Worm (Caenorhabditis elegans) whole organism, midembryonic: ENCODE results near the gene fbxb-95.
"Not testable (repeated sequence)": the region's sequence is repeated elsewhere in the genome, so short reads cannot be mapped to it uniquely, and the experiment has no call there.

Experiments
- T22C8.4 ChIP-seq: fragments of 200-800 bp; sonication (Bioruptor generic); IDR thresholded peaks from 2 replicates; pipeline ENCODE4 v1.3.6; 2022; ENCODE audit warnings: missing genetic modification characterization, missing compliant biosample characterization
- cog-1 ChIP-seq: sonication (generic microtip); optimal IDR thresholded peaks from 2 replicates; lab custom pipeline; 2016; ENCODE audit warnings: missing genetic modification characterization, missing compliant biosample characterization
- flt-1 ChIP-seq: fragments of 200-800 bp; sonication (Bioruptor generic); IDR thresholded peaks from 2 replicates; pipeline ENCODE4 v1.3.6; 2022; ENCODE audit warnings: missing genetic modification characterization, missing compliant biosample characterization
- klf-2 ChIP-seq: fragments of 200-800 bp; sonication (Bioruptor generic); conservative IDR thresholded peaks from 2 replicates; pipeline ENCODE4 v1.3.6; 2022; ENCODE audit warnings: missing genetic modification reagents, missing genetic modification characterization, missing compliant biosample characterization
- med-1 ChIP-seq: sonication (generic microtip); optimal IDR thresholded peaks from 2 replicates; lab custom pipeline; 2017; ENCODE audit warnings: missing genetic modification characterization, mild to moderate bottlenecking, missing compliant biosample characterization, antibody characterized with exemption, missing genetic modification reagents; ENCODE audit not compliant: insufficient read depth
- ref-1 ChIP-seq: fragments of 200-800 bp; sonication (Bioruptor generic); conservative IDR thresholded peaks from 2 replicates; pipeline ENCODE4 v1.3.6; 2022; ENCODE audit warnings: missing genetic modification reagents, missing genetic modification characterization, missing compliant biosample characterization
- tab-1 ChIP-seq: fragments of 200-800 bp; sonication (Bioruptor generic); IDR thresholded peaks from 2 replicates; pipeline ENCODE4 v1.3.6; 2022; ENCODE audit warnings: missing genetic modification characterization, missing compliant biosample characterization
- ztf-23 ChIP-seq: fragments of 200-800 bp; sonication (Bioruptor generic); IDR thresholded peaks from 2 replicates; pipeline ENCODE4 v1.3.6; 2022; ENCODE audit warnings: missing genetic modification reagents, missing genetic modification characterization, missing compliant biosample characterization
- ztf-29 ChIP-seq: fragments of 200-800 bp; sonication (Bioruptor generic); IDR thresholded peaks from 2 replicates; pipeline ENCODE4 v1.3.6; 2022; ENCODE audit warnings: missing genetic modification reagents, missing genetic modification characterization, missing compliant biosample characterization

The fbxb-95 gene

DNA sequence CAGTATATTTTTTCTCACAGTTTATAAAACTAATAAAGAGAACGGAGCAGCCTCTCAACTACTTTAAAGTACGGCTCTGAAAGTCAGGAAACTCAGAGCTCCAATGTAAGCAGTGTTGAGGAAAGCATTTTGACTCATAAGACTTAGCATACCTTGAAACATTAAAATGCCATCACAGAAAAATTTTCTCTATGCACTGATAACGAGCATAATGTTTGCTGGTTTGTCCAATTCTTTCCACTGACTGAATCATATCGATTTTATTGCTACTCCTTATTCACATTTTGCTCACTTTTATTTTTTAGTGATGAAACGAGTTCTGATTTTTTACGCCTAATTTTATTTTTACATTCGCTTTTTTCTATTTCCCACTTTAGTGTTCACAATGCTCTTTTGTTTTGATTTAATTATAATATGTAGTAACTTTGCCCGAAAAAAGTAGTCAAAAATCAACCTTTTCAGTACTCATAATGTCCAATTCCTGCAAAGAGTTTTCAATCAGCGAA lies 22.3 kb upstream of the fbxb-95 start, which contains the start of gene math-39:
TSS of gene math-39 (plus strand) at position 456 of the 506 bp plus-strand sequence.
- TF ChIP-seq T22C8.4 (GFP tag; lab: Robert Waterston, UW) (no peak), med-1 (GFP tag; lab: Kevin White, UChicago) (no peak)

DNA sequence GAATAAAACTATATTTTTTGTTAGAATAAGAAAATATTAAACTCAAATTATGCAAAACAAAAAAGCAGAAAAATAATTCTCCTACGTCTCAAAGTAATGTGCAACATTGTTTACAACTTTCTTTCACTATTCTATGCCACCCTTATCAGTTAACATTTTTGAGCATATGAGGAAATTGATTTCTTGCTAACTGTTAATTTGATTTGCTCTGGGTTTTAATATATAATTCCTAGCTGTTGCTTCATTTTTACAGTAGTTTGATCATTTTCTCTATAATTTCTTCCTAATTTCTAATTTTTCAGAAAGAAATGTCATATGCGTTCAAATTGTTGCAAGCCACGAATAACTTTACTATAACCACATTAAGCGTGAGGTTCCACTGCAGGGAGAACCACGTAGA lies 18.0 kb upstream of the fbxb-95 start, which contains the start of gene T08E11.1:
TSS of gene T08E11.1 (plus strand) at position 301 of the 400 bp plus-strand sequence.
- TF ChIP-seq ztf-23 (no peak), T22C8.4 (GFP tag; lab: Robert Waterston, UW) (no peak), flt-1 (no peak), ref-1 (no peak), ztf-29 (GFP tag; lab: Robert Waterston, UW) (no peak)

DNA sequence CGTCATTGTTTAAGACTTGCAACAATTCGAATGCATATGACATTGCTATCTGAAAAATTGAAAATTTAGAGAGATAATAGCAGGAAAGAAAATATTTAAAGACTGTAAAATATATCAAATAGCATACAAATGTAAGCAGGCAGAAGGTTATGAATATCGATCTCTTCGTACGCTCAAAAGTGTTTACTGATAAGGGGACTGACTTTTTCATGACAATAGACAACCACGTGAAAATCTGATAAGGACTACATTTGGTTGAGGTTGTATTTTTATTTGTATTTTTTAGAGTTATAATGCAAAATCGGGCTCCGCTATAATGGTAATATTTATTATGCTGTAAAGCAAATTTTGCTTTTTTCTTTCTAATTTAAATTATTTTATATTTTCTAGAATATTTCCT lies 11.3 kb upstream of the fbxb-95 start, which contains the start of the genes C52E2.5 and C52E2.4:
TSS of gene C52E2.5 (minus strand) at position 43 of the 400 bp plus-strand sequence.
TSS of gene C52E2.4 (plus strand) at position 252 of the 400 bp plus-strand sequence.
- no peak for TF ChIP-seq tab-1 (GFP tag; lab: Robert Waterston, UW)
- no peak for TF ChIP-seq flt-1
- TF ChIP-seq ztf-23, result no peak
- TF ChIP-seq ref-1, result no peak
- TF ChIP-seq cog-1, result no peak
- no peak for TF ChIP-seq med-1 (GFP tag; lab: Kevin White, UChicago)
- TF ChIP-seq klf-2 (GFP tag; lab: Robert Waterston, UW), result no peak
- no peak for TF ChIP-seq T22C8.4 (GFP tag; lab: Robert Waterston, UW)
- TF ChIP-seq ztf-29 (GFP tag; lab: Robert Waterston, UW), result no peak

DNA sequence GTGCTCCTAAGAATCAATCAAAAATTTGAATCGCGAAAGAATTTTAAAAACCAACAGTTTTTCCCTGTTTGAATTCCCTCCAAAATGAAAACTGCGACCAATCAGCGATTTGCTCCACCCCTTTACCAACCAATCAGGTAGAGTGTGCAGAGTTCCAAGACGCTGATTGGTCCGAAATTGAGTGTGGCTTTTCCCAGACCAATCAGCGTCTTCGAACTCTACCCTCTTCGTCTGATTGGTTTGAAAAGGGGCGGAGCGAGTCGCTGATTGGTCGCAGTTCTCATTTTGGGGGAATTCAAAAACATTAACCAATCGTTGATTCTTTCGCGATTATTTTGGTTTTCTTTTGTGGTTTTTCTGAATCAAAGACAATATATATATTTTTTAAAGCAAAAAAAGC lies 9.6 kb upstream of the fbxb-95 start:
- TF ChIP-seq ztf-29 (GFP tag; lab: Robert Waterston, UW), result no peak
- TF ChIP-seq klf-2 (GFP tag; lab: Robert Waterston, UW), result no peak
- TF ChIP-seq tab-1 (GFP tag; lab: Robert Waterston, UW), result no peak
- TF ChIP-seq med-1 (GFP tag; lab: Kevin White, UChicago), result no peak
- no peak for TF ChIP-seq ztf-23
- no peak for TF ChIP-seq T22C8.4 (GFP tag; lab: Robert Waterston, UW)
- TF ChIP-seq flt-1, result no peak
- no peak for TF ChIP-seq cog-1

DNA sequence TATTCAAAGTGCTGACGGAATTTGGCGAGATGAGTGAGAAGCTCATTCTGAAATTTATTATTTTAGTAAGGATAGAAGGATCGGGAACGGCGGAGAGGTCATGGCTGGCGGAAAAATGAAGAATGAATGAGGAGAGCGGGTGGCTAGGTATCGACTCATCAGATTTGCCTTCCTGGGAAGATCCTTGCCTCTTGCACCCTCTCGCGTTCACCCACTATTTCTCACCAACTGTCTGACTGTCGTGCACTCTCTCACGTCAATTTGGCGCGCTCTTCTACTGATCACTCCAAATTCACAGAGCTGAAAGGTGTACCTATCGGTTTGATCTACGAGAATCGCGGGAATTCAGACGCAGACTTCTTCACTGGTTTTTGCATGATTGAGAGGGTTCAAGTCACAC lies 6.1 kb upstream of the fbxb-95 start, which contains the start of gene fbxb-97:
TSS of gene fbxb-97 (minus strand) at position 53 of the 400 bp plus-strand sequence.
- TF ChIP-seq ztf-23, result no peak
- no peak for TF ChIP-seq flt-1
- TF ChIP-seq med-1 (GFP tag; lab: Kevin White, UChicago), result no peak

DNA sequence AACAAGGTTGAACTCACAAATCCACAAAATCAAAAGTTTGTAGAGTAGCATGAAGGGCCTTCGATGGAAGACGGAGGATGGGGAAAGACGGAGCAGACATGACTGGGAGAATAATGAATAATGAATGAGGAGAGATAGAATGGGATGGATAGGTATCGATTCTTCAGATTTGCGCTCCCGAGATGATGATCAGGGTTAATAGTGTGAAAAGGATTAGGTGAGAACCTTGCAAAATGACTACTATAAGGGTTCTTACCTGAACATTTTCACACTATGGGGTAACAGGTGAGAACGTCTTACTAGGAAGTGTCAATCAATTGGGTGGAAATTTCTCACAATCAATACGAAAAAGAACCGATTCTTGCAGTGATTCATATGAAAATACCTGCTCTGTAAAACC lies 3.9 kb upstream of the fbxb-95 start, which contains the start of gene fbxb-96:
TSS of gene fbxb-96 (minus strand) at position 101 of the 400 bp plus-strand sequence.
- TF ChIP-seq tab-1 (GFP tag; lab: Robert Waterston, UW) (no peak), med-1 (GFP tag; lab: Kevin White, UChicago) (no peak), ztf-23 (no peak), klf-2 (GFP tag; lab: Robert Waterston, UW) (no peak), ref-1 (no peak), flt-1 (no peak), T22C8.4 (GFP tag; lab: Robert Waterston, UW) (no peak), cog-1 (no peak), ztf-29 (GFP tag; lab: Robert Waterston, UW) (no peak)

DNA sequence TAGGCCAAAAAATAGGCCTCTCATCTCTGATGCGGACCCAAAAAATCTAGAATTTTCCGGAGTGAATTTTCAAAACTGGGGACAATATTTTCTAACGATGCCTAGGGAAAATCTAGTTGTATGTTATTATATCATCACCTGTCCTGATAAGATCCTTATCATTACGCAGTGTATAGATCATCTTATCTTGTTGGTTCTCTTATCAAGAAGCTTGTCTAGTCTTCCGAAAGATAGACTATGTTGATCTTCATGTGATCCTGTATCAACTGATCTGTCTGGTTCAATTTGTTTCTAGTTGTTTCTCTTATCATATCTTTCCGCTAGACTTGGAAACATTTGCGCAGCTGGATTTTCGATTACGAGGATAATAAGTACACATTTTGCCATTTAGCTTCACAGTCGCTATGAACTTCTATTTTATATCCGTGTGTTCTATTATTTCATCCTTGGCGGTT lies 3.3 kb upstream of the fbxb-95 start, which contains the start of gene C52E2.3:
TSS of gene C52E2.3 (plus strand) at position 405 of the 455 bp plus-strand sequence.
- no peak for TF ChIP-seq flt-1
- no peak for TF ChIP-seq T22C8.4 (GFP tag; lab: Robert Waterston, UW)
- no peak for TF ChIP-seq tab-1 (GFP tag; lab: Robert Waterston, UW)
- no peak for TF ChIP-seq ref-1
- TF ChIP-seq klf-2 (GFP tag; lab: Robert Waterston, UW), result no peak
- TF ChIP-seq med-1 (GFP tag; lab: Kevin White, UChicago), result no peak
- no peak for TF ChIP-seq cog-1
- no peak for TF ChIP-seq ztf-23
- no peak for TF ChIP-seq ztf-29 (GFP tag; lab: Robert Waterston, UW)

DNA sequence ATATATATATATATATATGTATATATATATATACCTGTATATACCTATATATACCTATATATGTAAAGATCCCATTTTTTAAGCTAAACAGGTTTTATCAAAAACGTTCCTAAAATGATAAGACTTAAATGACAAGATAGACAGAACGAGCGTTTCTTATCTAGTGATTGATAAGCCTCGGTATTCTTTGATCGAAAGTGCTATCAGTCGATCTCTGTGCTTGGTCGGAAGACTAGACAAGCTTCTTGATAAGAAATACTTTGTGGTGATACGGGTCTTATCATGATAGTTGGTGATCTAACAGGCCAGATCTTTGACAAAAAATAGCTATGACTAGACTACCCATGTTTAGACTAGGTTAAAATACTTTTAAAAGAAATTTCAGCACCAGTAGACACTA lies 2.5 kb upstream of the fbxb-95 start:
- no peak for TF ChIP-seq tab-1 (GFP tag; lab: Robert Waterston, UW)
- TF ChIP-seq ref-1, result no peak
- no peak for TF ChIP-seq cog-1
- TF ChIP-seq klf-2 (GFP tag; lab: Robert Waterston, UW), result no peak
- TF ChIP-seq ztf-29 (GFP tag; lab: Robert Waterston, UW), result no peak
- no peak for TF ChIP-seq med-1 (GFP tag; lab: Kevin White, UChicago)
- TF ChIP-seq flt-1, result no peak
- TF ChIP-seq ztf-23, result no peak
- TF ChIP-seq T22C8.4 (GFP tag; lab: Robert Waterston, UW), result no peak

DNA sequence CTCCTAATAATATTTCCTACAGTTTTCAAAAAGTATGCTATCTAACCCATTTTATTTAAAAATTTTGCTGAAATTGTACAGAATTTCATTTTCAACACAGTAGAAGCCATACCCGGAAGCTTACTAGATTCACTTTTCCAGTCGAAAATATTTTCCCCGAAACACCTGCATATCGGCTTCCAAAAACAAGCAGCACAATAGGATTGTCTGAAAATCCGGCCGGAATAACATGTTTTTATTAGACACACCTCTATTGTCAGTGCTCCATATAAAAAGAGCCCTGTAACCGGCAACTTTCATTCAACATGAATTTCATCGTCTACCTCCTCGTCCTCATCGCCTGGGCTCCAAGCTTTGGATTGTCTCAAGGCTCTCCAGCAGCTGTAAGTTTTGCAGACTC lies 1.7 kb upstream of the fbxb-95 start, which contains the start of gene C52E2.2:
TSS of gene C52E2.2 (plus strand) at position 301 of the 400 bp plus-strand sequence.
- TF ChIP-seq T22C8.4 (GFP tag; lab: Robert Waterston, UW) (no peak), tab-1 (GFP tag; lab: Robert Waterston, UW) (no peak)

DNA sequence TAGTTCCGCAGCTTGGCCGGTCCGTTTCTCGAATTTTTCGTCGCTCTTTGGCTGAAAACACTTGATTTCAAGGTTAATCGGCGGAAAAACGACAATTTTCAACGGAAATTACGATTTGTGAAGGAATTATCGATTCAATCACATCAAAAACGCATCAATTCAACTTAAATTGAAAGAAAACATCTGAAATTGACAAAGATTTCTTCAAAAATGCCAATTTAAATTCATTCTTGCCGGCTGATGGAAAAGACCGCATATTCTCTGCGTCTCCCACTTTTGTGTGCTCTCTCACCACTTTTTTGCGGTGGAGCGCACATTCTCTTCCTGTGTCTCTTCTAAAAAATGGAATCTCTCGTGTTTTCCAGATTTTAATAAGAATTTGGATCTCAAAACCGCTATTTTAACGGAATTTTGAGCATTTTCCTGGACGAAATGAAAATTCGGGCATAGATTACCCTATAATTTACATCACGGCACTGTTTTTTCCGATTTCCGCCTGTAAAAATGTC lies 7.1 kb downstream of the fbxb-95 start, which contains the start of gene C16C4.18:
TSS of gene C16C4.18 (minus strand) at position 51 of the 509 bp plus-strand sequence.
- not testable (repeated sequence) for TF ChIP-seq med-1 (GFP tag; lab: Kevin White, UChicago); tab-1 (GFP tag; lab: Robert Waterston, UW); ztf-29 (GFP tag; lab: Robert Waterston, UW)
